Fruit fly (Drosophila melanogaster) whole organism, pupa: ENCODE results near the gene Aos1.

ENCODE experiments used
- CG17806 ChIP-seq: fragments of 200-800 bp; sonication (Bioruptor generic); optimal IDR thresholded peaks from 2 replicates; lab custom pipeline; 2018; ENCODE audit warnings: missing biosample characterization, mild to moderate bottlenecking, missing genetic modification characterization, moderate library complexity
- CG32121 ChIP-seq: fragments of 200-800 bp; sonication (Bioruptor generic); IDR thresholded peaks from 2 replicates; pipeline ENCODE4 v1.3.6; 2022; ENCODE audit warnings: missing biosample characterization, missing genetic modification characterization
- CG4496 ChIP-seq: fragments of 200-800 bp; sonication (Bioruptor generic); IDR thresholded peaks from 3 replicates; pipeline ENCODE4 v1.3.6; 2022; ENCODE audit warnings: missing biosample characterization, missing genetic modification characterization
- CG8159 ChIP-seq: fragments of 200-800 bp; sonication (Bioruptor generic); optimal IDR thresholded peaks from 3 replicates; lab custom pipeline; 2018; ENCODE audit warnings: missing biosample characterization, mild to moderate bottlenecking, missing genetic modification characterization, moderate library complexity
- D1 ChIP-seq: fragments of 200-800 bp; sonication (Bioruptor generic); optimal IDR thresholded peaks from 2 replicates; lab custom pipeline; 2018; ENCODE audit warnings: missing biosample characterization, mild to moderate bottlenecking, missing genetic modification characterization, moderate library complexity
- Ets98B ChIP-seq: fragments of 200-800 bp; sonication (Bioruptor generic); IDR thresholded peaks from 2 replicates; pipeline ENCODE4 v1.3.6; 2022; ENCODE audit warnings: missing biosample characterization, missing genetic modification characterization
- fd96Ca ChIP-seq: fragments of 200-800 bp; sonication (Bioruptor generic); IDR thresholded peaks from 3 replicates; pipeline ENCODE4 v1.3.6; 2022; ENCODE audit warnings: missing biosample characterization, missing genetic modification characterization
- rn ChIP-seq: fragments of 200-800 bp; sonication (Bioruptor generic); IDR thresholded peaks from 2 replicates; pipeline ENCODE4 v1.3.6; 2022; ENCODE audit warnings: missing biosample characterization, missing genetic modification characterization

DNA sequence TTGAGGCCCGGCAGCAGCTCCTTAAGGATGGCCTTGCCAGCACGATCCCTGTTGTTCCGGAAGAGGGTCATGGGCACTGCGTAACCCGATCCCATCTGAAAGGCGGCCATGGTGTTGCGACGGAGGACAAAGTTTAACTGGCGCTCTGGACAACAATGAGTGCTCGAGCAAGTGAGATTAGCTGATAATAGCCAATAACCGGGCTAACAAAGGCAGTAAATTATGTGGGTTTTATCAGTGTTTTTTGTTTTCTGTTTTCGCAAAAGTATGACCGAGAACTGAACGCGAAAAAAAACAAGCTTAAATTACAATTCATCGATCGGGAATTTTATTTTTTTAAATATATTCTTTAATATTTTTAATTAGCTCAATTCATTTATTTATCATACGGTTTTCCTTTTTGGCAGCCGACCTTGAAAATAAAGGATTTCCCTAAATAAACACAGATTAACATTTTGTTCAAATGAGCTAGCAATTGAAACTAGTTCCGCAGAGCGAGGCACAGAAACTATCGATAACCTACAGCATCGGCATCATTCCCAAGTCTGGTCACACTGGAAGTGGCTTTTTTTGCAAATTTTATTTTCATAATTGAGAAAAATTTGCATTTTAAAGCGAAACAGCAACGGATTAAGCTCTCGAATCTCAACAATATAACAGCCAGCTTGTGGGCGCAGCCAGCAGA lies 20.2 kb downstream of the Aos1 start, which contains the start of the genes Dip-C and pps:
- TF ChIP-seq rn (GFP tag; lab: Robert Waterston, UW) (no peak), D1 (tag; lab: Kevin White, UChicago) (no peak), CG8159 (tag; lab: Kevin White, UChicago) (no peak), fd96Ca (GFP tag; lab: Robert Waterston, UW) (no peak), CG4496 (GFP tag; lab: Robert Waterston, UW) (no peak), CG17806 (no peak), Ets98B (GFP tag; lab: Robert Waterston, UW) (no peak), CG32121 (GFP tag; lab: Robert Waterston, UW) (no peak)
